Fruit fly (Drosophila melanogaster) whole organism, embryonic: ENCODE data around the gene CG45545.
A peak's percentile ranks its signal among the peaks of the same experiment; 100 is the strongest.

Experiments used
- Atf-2 ChIP-seq: fragments of 200-800 bp; sonication (Bioruptor generic); optimal IDR thresholded peaks from 2 replicates; lab custom pipeline; 2016; ENCODE audit warnings: missing biosample characterization, missing genetic modification characterization
- Atf3 ChIP-seq: fragments of 200-800 bp; sonication (Bioruptor generic); optimal IDR thresholded peaks from 3 replicates; lab custom pipeline; 2016; ENCODE audit warnings: missing biosample characterization, missing genetic modification characterization
- BEAF-32 ChIP-seq: fragments of 200-800 bp; sonication (Bioruptor generic); optimal IDR thresholded peaks from 3 replicates; lab custom pipeline; 2017; ENCODE audit warnings: missing biosample characterization, missing genetic modification characterization, mild to moderate bottlenecking, moderate library complexity, missing genetic modification reagents
- CG10431 ChIP-seq: fragments of 200-800 bp; sonication (Bioruptor generic); optimal IDR thresholded peaks from 3 replicates; lab custom pipeline; 2018; ENCODE audit warnings: missing biosample characterization, mild to moderate bottlenecking, missing genetic modification characterization
- CG10543 ChIP-seq: fragments of 200-800 bp; sonication (Bioruptor generic); optimal IDR thresholded peaks from 3 replicates; lab custom pipeline; 2017; ENCODE audit warnings: missing biosample characterization, mild to moderate bottlenecking, missing genetic modification characterization, moderate library complexity
- CG11093 ChIP-seq: fragments of 200-800 bp; sonication (Bioruptor generic); IDR thresholded peaks from 3 replicates; pipeline ENCODE4 v1.3.6; 2022; ENCODE audit warnings: missing biosample characterization, missing genetic modification characterization
- CG12155 ChIP-seq: fragments of 200-800 bp; sonication (Bioruptor generic); optimal IDR thresholded peaks from 3 replicates; lab custom pipeline; 2016; ENCODE audit warnings: missing biosample characterization, missing genetic modification characterization
- CG12236 ChIP-seq: fragments of 200-800 bp; sonication (Bioruptor generic); optimal IDR thresholded peaks from 2 replicates; lab custom pipeline; 2016; ENCODE audit warnings: missing biosample characterization, missing genetic modification characterization
- CG12744 ChIP-seq: fragments of 200-800 bp; sonication (Bioruptor generic); optimal IDR thresholded peaks from 2 replicates; lab custom pipeline; 2016; ENCODE audit warnings: missing biosample characterization, missing genetic modification characterization
- CG12942 ChIP-seq: fragments of 200-800 bp; sonication (Bioruptor generic); optimal IDR thresholded peaks from 3 replicates; lab custom pipeline; 2016; ENCODE audit warnings: missing biosample characterization, missing genetic modification characterization
- CG13775 ChIP-seq: fragments of 200-800 bp; sonication (Bioruptor generic); optimal IDR thresholded peaks from 3 replicates; lab custom pipeline; 2017; ENCODE audit warnings: missing biosample characterization, mild to moderate bottlenecking, missing genetic modification characterization
- CG14710 ChIP-seq: fragments of 200-800 bp; sonication (Bioruptor generic); optimal IDR thresholded peaks from 3 replicates; lab custom pipeline; 2019; ENCODE audit warnings: missing biosample characterization, mild to moderate bottlenecking, missing genetic modification characterization, moderate library complexity
- CG15269 ChIP-seq: fragments of 200-800 bp; sonication (Bioruptor generic); optimal IDR thresholded peaks from 2 replicates; lab custom pipeline; 2018; ENCODE audit warnings: missing biosample characterization, mild to moderate bottlenecking, missing genetic modification characterization, moderate library complexity
- CG16813 ChIP-seq: fragments of 200-800 bp; sonication (Bioruptor generic); IDR thresholded peaks from 3 replicates; pipeline ENCODE4 v1.3.6; 2022; ENCODE audit warnings: missing biosample characterization, missing genetic modification characterization; ENCODE audit not compliant: partially characterized antibody
- CG2120 ChIP-seq: fragments of 200-800 bp; sonication (Bioruptor generic); optimal IDR thresholded peaks from 3 replicates; lab custom pipeline; 2016; ENCODE audit warnings: missing biosample characterization, missing genetic modification characterization
- CG3281 ChIP-seq: fragments of 200-800 bp; sonication (Bioruptor generic); optimal IDR thresholded peaks from 3 replicates; lab custom pipeline; 2017; ENCODE audit warnings: missing biosample characterization, mild to moderate bottlenecking, missing genetic modification characterization
- CG43689 ChIP-seq: fragments of 200-800 bp; sonication (Bioruptor generic); IDR thresholded peaks from 2 replicates; pipeline ENCODE4 v1.3.6; 2022; ENCODE audit warnings: missing biosample characterization, missing genetic modification characterization
- CG5180 ChIP-seq: fragments of 200-800 bp; sonication (Bioruptor generic); optimal IDR thresholded peaks from 3 replicates; lab custom pipeline; 2017; ENCODE audit warnings: missing biosample characterization, missing genetic modification characterization, mild to moderate bottlenecking, moderate library complexity, missing genetic modification reagents
- CG9437 ChIP-seq: fragments of 200-800 bp; sonication (Bioruptor generic); optimal IDR thresholded peaks from 2 replicates; lab custom pipeline; 2018; ENCODE audit warnings: missing biosample characterization, mild to moderate bottlenecking, missing genetic modification characterization
- CHES-1-like ChIP-seq: fragments of 200-800 bp; sonication (Bioruptor generic); optimal IDR thresholded peaks from 2 replicates; lab custom pipeline; 2016; ENCODE audit warnings: missing biosample characterization, missing genetic modification characterization
- Chrac-16 ChIP-seq: fragments of 200-800 bp; sonication (Bioruptor generic); optimal IDR thresholded peaks from 3 replicates; lab custom pipeline; 2016; ENCODE audit warnings: missing biosample characterization, missing genetic modification characterization
- D19B ChIP-seq: fragments of 200-800 bp; sonication (Bioruptor generic); optimal IDR thresholded peaks from 2 replicates; lab custom pipeline; 2017; ENCODE audit warnings: missing biosample characterization, mild to moderate bottlenecking, missing genetic modification characterization
- Dll ChIP-seq: fragments of 200-800 bp; sonication (Bioruptor generic); IDR thresholded peaks from 4 replicates; pipeline ENCODE4 v1.3.6; 2022; ENCODE audit warnings: missing biosample characterization, missing genetic modification characterization; ENCODE audit not compliant: partially characterized antibody
- H15 ChIP-seq: fragments of 200-800 bp; sonication (Bioruptor generic); IDR thresholded peaks from 3 replicates; pipeline ENCODE4 v1.3.6; 2022; ENCODE audit warnings: missing biosample characterization, missing genetic modification characterization
- Hey ChIP-seq: fragments of 200-800 bp; sonication (Bioruptor generic); optimal IDR thresholded peaks from 3 replicates; lab custom pipeline; 2018; ENCODE audit warnings: missing biosample characterization, mild to moderate bottlenecking, missing genetic modification characterization
- Hmx ChIP-seq: fragments of 200-800 bp; sonication (Bioruptor generic); optimal IDR thresholded peaks from 2 replicates; lab custom pipeline; 2016; ENCODE audit warnings: missing biosample characterization, missing genetic modification characterization
- Hr78 ChIP-seq, 2 experiments: fragments of 200-800 bp in 1 of 2; fragments of >200 bp in 1 of 2; sonication (Bioruptor generic) in 1 of 2; optimal IDR thresholded peaks; 2 replicates each; lab custom pipeline; 2017 to 2019; ENCODE audit warnings: missing biosample characterization in 2 of 2, missing genetic modification characterization in 2 of 2, mild to moderate bottlenecking in 1 of 2, moderate library complexity in 1 of 2
- NFAT ChIP-seq: fragments of 200-800 bp; sonication (Bioruptor generic); IDR thresholded peaks from 2 replicates; pipeline ENCODE4 v1.3.6; 2022; ENCODE audit warnings: missing biosample characterization, missing genetic modification characterization
- PHDP ChIP-seq: fragments of 200-800 bp; sonication (Bioruptor generic); optimal IDR thresholded peaks from 3 replicates; lab custom pipeline; 2018; ENCODE audit warnings: missing biosample characterization, mild to moderate bottlenecking, missing genetic modification characterization, moderate library complexity
- Ptx1 ChIP-seq: fragments of 200-800 bp; sonication (Bioruptor generic); IDR thresholded peaks from 2 replicates; pipeline ENCODE4 v1.3.6; 2022; ENCODE audit warnings: missing biosample characterization, missing genetic modification characterization
- Sox102F ChIP-seq: fragments of 200-800 bp; sonication (Bioruptor generic); optimal IDR thresholded peaks from 2 replicates; lab custom pipeline; 2018; ENCODE audit warnings: missing biosample characterization, mild to moderate bottlenecking, missing genetic modification characterization, moderate library complexity
- Sry-δ ChIP-seq: fragments of 200-800 bp; sonication (Bioruptor generic); optimal IDR thresholded peaks from 2 replicates; lab custom pipeline; 2016; ENCODE audit warnings: missing biosample characterization, missing genetic modification characterization
- Stat92E ChIP-seq, 3 experiments: fragments of >200 bp in 2 of 3; fragments of 200-800 bp in 1 of 3; sonication (Bioruptor generic) in 1 of 3; optimal IDR thresholded peaks; 2 replicates each; lab custom pipeline; 2017 to 2019; ENCODE audit warnings: missing biosample characterization in 3 of 3, missing genetic modification characterization in 3 of 3, mild to moderate bottlenecking in 1 of 3, moderate library complexity in 1 of 3
- Tbp ChIP-seq: fragments of >200 bp; optimal IDR thresholded peaks from 2 replicates; lab custom pipeline; 2018; ENCODE audit warnings: missing biosample characterization, missing genetic modification characterization
- br ChIP-seq: fragments of >200 bp; optimal IDR thresholded peaks from 2 replicates; lab custom pipeline; 2017
- btn ChIP-seq: fragments of 200-800 bp; sonication (Bioruptor generic); optimal IDR thresholded peaks from 2 replicates; lab custom pipeline; 2016; ENCODE audit warnings: missing biosample characterization, missing genetic modification characterization
- cad ChIP-seq: fragments of >200 bp; optimal IDR thresholded peaks from 2 replicates; lab custom pipeline; 2017; ENCODE audit warnings: missing biosample characterization, missing genetic modification characterization
- chinmo ChIP-seq: fragments of 200-800 bp; sonication (Bioruptor generic); IDR thresholded peaks from 4 replicates; pipeline ENCODE4 v1.3.6; 2022; ENCODE audit warnings: missing biosample characterization, missing genetic modification characterization; ENCODE audit not compliant: partially characterized antibody
- emc ChIP-seq: fragments of 200-800 bp; sonication (Bioruptor generic); optimal IDR thresholded peaks from 2 replicates; lab custom pipeline; 2016; ENCODE audit warnings: missing biosample characterization, missing genetic modification characterization
- lov ChIP-seq, 2 experiments: fragments of 200-800 bp in 1 of 2; fragments of >200 bp in 1 of 2; sonication (Bioruptor generic) in 1 of 2; IDR thresholded peaks in 1 of 2; optimal IDR thresholded peaks in 1 of 2; 2 replicates in 1 of 2; 3 replicates in 1 of 2; pipeline versions ENCODE4 v1.3.6 to Lab custom; 2017 to 2022; ENCODE audit warnings: missing biosample characterization in 1 of 2, missing genetic modification characterization in 1 of 2
- nmo ChIP-seq: fragments of 200-800 bp; sonication (Bioruptor generic); optimal IDR thresholded peaks from 2 replicates; lab custom pipeline; 2018; ENCODE audit warnings: missing biosample characterization, mild to moderate bottlenecking, missing genetic modification characterization, moderate library complexity
- pfk ChIP-seq: fragments of 200-800 bp; sonication (Bioruptor generic); optimal IDR thresholded peaks from 2 replicates; lab custom pipeline; 2018; ENCODE audit warnings: missing biosample characterization, mild to moderate bottlenecking, missing genetic modification characterization, moderate library complexity
- prd ChIP-seq, 3 experiments: fragments of >200 bp in 2 of 3; fragments of 200-800 bp in 1 of 3; sonication (Bioruptor generic) in 1 of 3; optimal IDR thresholded peaks in 2 of 3; IDR thresholded peaks in 1 of 3; 2 replicates in 2 of 3; 3 replicates in 1 of 3; pipeline versions ENCODE4 v1.3.6 to Lab custom; 2017 to 2022; ENCODE audit warnings: missing biosample characterization in 1 of 3, missing genetic modification characterization in 1 of 3
- run ChIP-seq: fragments of 200-800 bp; sonication (Bioruptor generic); optimal IDR thresholded peaks from 3 replicates; lab custom pipeline; 2018; ENCODE audit warnings: missing biosample characterization, mild to moderate bottlenecking, missing genetic modification characterization
- sd ChIP-seq: fragments of 200-800 bp; sonication (Bioruptor generic); optimal IDR thresholded peaks from 3 replicates; lab custom pipeline; 2018; ENCODE audit warnings: missing biosample characterization, mild to moderate bottlenecking, missing genetic modification characterization, moderate library complexity
- sna ChIP-seq: fragments of 200-800 bp; sonication (Bioruptor generic); IDR thresholded peaks from 2 replicates; pipeline ENCODE4 v1.3.6; 2022; ENCODE audit warnings: missing biosample characterization, missing genetic modification characterization; ENCODE audit not compliant: partially characterized antibody
- sr ChIP-seq: fragments of 200-800 bp; sonication (Bioruptor generic); IDR thresholded peaks from 3 replicates; pipeline ENCODE4 v1.3.6; 2022; ENCODE audit warnings: missing biosample characterization, missing genetic modification characterization
- yki ChIP-seq: fragments of >200 bp; optimal IDR thresholded peaks from 3 replicates; lab custom pipeline; 2018

CG45545 gene

dm6 chr3R:7506314-7506988 is 45.4 kb upstream of the CG45545 start (continued):
- TF ChIP-seq D19B (GFP tag; lab: Kevin White, UChicago), result peak; percentile 78
- no peak for TF ChIP-seq BEAF-32 (GFP tag; lab: Kevin White, UChicago)
- peak; percentile 98 for TF ChIP-seq CG2120 (GFP tag; lab: Kevin White, UChicago)
- TF ChIP-seq run (tag; lab: Kevin White, UChicago), result peak; percentile 10
- TF ChIP-seq H15, result peak; percentile 62; the same call in 2 of the 3 replicates
- TF ChIP-seq CG13775 (GFP tag; lab: Kevin White, UChicago), result peak; percentile 81
- TF ChIP-seq NFAT (GFP tag; lab: Robert Waterston, UW), result peak; percentile 83
- TF ChIP-seq CG14710 (tag; lab: Kevin White, UChicago), result no peak
- peak; percentile 93 for TF ChIP-seq CG3281 (GFP tag; lab: Kevin White, UChicago)
- peak; percentile 27 for TF ChIP-seq CG12236 (GFP tag; lab: Kevin White, UChicago)
- peak; percentile 90 for TF ChIP-seq CHES-1-like
- peak; percentile 62 for TF ChIP-seq Atf-2 (GFP tag; lab: Kevin White, UChicago)
- peak; percentile 77 for TF ChIP-seq sd (tag; lab: Kevin White, UChicago)
- peak; percentile 21; the same call in 1 of the 3 replicates for TF ChIP-seq CG11093 (GFP tag; lab: Robert Waterston, UW)
- no peak for TF ChIP-seq Tbp (GFP tag; lab: Kevin White, UChicago)
- no peak for TF ChIP-seq CG5180
- TF ChIP-seq Stat92E (GFP tag; optimal IDR thresholded peaks at IDR 0.05; lab: Kevin White, UChicago), result no peak
- TF ChIP-seq sna, result no peak
- TF ChIP-seq Dll (GFP tag; lab: Robert Waterston, UW), result no peak
- peak; percentile 56 for TF ChIP-seq Sry-δ
- peak; percentile 74 for TF ChIP-seq Hmx (GFP tag; lab: Kevin White, UChicago)
- no peak for TF ChIP-seq prd (optimal IDR thresholded peaks at IDR 0.05; lab: Kevin White, UChicago)
- peak; percentile 84 for TF ChIP-seq prd (GFP tag; IDR thresholded peaks at IDR 0.05; lab: Robert Waterston, UW)
- peak; percentile 82; the same call in 2 of the 4 replicates for TF ChIP-seq chinmo (GFP tag; lab: Robert Waterston, UW)
- TF ChIP-seq cad (GFP tag; lab: Kevin White, UChicago), result no peak
- peak; percentile 55 for TF ChIP-seq Sox102F (GFP tag; lab: Kevin White, UChicago)
- no peak for TF ChIP-seq sr (GFP tag; lab: Robert Waterston, UW)
- peak; percentile 79 for TF ChIP-seq Ptx1 (GFP tag; lab: Robert Waterston, UW)
- TF ChIP-seq CG15269 (tag; lab: Kevin White, UChicago), result peak; percentile 86
- TF ChIP-seq CG9437 (GFP tag; lab: Kevin White, UChicago), result peak; percentile 60
- peak; percentile 85 for TF ChIP-seq emc (GFP tag; lab: Kevin White, UChicago)
- TF ChIP-seq CG43689 (GFP tag; lab: Robert Waterston, UW), result peak; percentile 66
- no peak for TF ChIP-seq Hr78 (GFP tag; optimal IDR thresholded peaks at IDR 0.05; lab: Kevin White, UChicago)
- TF ChIP-seq nmo (GFP tag; lab: Kevin White, UChicago), result peak; percentile 64
- peak; percentile 71 for TF ChIP-seq CG10543
- peak; percentile 86 for TF ChIP-seq CG12744 (GFP tag; lab: Kevin White, UChicago)
- TF ChIP-seq pfk (GFP tag; lab: Kevin White, UChicago), result no peak
- peak; percentile 71 for TF ChIP-seq CG12942 (GFP tag; lab: Kevin White, UChicago)
- no peak for TF ChIP-seq lov (optimal IDR thresholded peaks at IDR 0.05; lab: Kevin White, UChicago)
- no peak for TF ChIP-seq lov (GFP tag; IDR thresholded peaks at IDR 0.05; lab: Robert Waterston, UW)
- TF ChIP-seq CG12155 (GFP tag; lab: Kevin White, UChicago), result peak; percentile 88
- TF ChIP-seq Atf3 (GFP tag; lab: Kevin White, UChicago), result peak; percentile 39
- peak; percentile 3 for TF ChIP-seq Hey (tag; lab: Kevin White, UChicago)
- no peak for TF ChIP-seq btn
- no peak for TF ChIP-seq CG16813 (GFP tag; lab: Robert Waterston, UW)
- TF ChIP-seq PHDP (tag; lab: Kevin White, UChicago), result peak; percentile 89
- TF ChIP-seq br (lab: Kevin White, UChicago), result no peak
- peak; percentile 78 for TF ChIP-seq Chrac-16 (GFP tag; lab: Kevin White, UChicago)
- no peak for TF ChIP-seq CG10431 (GFP tag; lab: Kevin White, UChicago)
- TF ChIP-seq yki (lab: Kevin White, UChicago), result no peak
